Fruit fly (Drosophila melanogaster) whole organism, embryonic: ENCODE measurements around the gene CstF64.

Experiments
- Aef1 ChIP-seq: fragments of 200-800 bp; sonication (Bioruptor generic); IDR thresholded peaks from 3 replicates; pipeline ENCODE4 v1.3.6; 2022; ENCODE audit warnings: missing biosample characterization, missing genetic modification characterization
- Bdp1 ChIP-seq: fragments of 200-800 bp; sonication (Bioruptor generic); optimal IDR thresholded peaks from 3 replicates; lab custom pipeline; 2016; ENCODE audit warnings: missing biosample characterization, missing genetic modification characterization
- BtbVII ChIP-seq: fragments of 200-800 bp; sonication (Bioruptor generic); optimal IDR thresholded peaks from 3 replicates; lab custom pipeline; 2017; ENCODE audit warnings: missing biosample characterization, mild to moderate bottlenecking, missing genetic modification characterization
- CG11398 ChIP-seq: fragments of 200-800 bp; sonication (Bioruptor generic); optimal IDR thresholded peaks from 2 replicates; lab custom pipeline; 2016; ENCODE audit warnings: missing biosample characterization, missing genetic modification characterization
- CG11456 ChIP-seq: fragments of 200-800 bp; sonication (Bioruptor generic); IDR thresholded peaks from 3 replicates; pipeline ENCODE4 v1.3.6; 2022; ENCODE audit warnings: missing biosample characterization, missing genetic modification characterization
- CG11504 ChIP-seq: fragments of 200-800 bp; sonication (Bioruptor generic); optimal IDR thresholded peaks from 3 replicates; lab custom pipeline; 2019; ENCODE audit warnings: missing biosample characterization, mild to moderate bottlenecking, missing genetic modification characterization, moderate library complexity
- CG12391 ChIP-seq: fragments of 200-800 bp; sonication (Bioruptor generic); optimal IDR thresholded peaks from 3 replicates; lab custom pipeline; 2018; ENCODE audit warnings: missing biosample characterization, mild to moderate bottlenecking, missing genetic modification characterization, moderate library complexity
- CG15073 ChIP-seq: fragments of 200-800 bp; sonication (Bioruptor generic); optimal IDR thresholded peaks from 2 replicates; lab custom pipeline; 2016; ENCODE audit warnings: missing biosample characterization, missing genetic modification characterization
- CG16815 ChIP-seq: fragments of 200-800 bp; sonication (Bioruptor generic); optimal IDR thresholded peaks from 3 replicates; lab custom pipeline; 2017; ENCODE audit warnings: missing biosample characterization, mild to moderate bottlenecking, missing genetic modification characterization
- CG17328 ChIP-seq: fragments of 200-800 bp; sonication (Bioruptor generic); IDR thresholded peaks from 2 replicates; pipeline ENCODE4 v1.3.6; 2022; ENCODE audit warnings: missing biosample characterization, missing genetic modification characterization
- CG17385 ChIP-seq: fragments of 200-800 bp; sonication (Bioruptor generic); optimal IDR thresholded peaks from 3 replicates; lab custom pipeline; 2018; ENCODE audit warnings: missing biosample characterization, mild to moderate bottlenecking, missing genetic modification characterization
- CG18011 ChIP-seq: fragments of 200-800 bp; sonication (Bioruptor generic); optimal IDR thresholded peaks from 2 replicates; lab custom pipeline; 2017; ENCODE audit warnings: missing biosample characterization, missing genetic modification characterization, mild to moderate bottlenecking, moderate library complexity, missing genotype
- CG2712 ChIP-seq: fragments of 200-800 bp; optimal IDR thresholded peaks from 3 replicates; lab custom pipeline; 2019; ENCODE audit warnings: missing biosample characterization, mild to moderate bottlenecking, missing genetic modification characterization, moderate library complexity
- CG3407 ChIP-seq: fragments of 200-800 bp; sonication (Bioruptor generic); optimal IDR thresholded peaks from 2 replicates; lab custom pipeline; 2018; ENCODE audit warnings: missing biosample characterization, mild to moderate bottlenecking, missing genetic modification characterization
- CG3726 ChIP-seq: fragments of 200-800 bp; sonication (Bioruptor generic); IDR thresholded peaks from 3 replicates; pipeline ENCODE4, ENCODE4 v1.3.6; 2022; ENCODE audit warnings: missing biosample characterization, missing genetic modification characterization
- CG42726 ChIP-seq: fragments of 200-800 bp; sonication (Bioruptor generic); IDR thresholded peaks from 2 replicates; pipeline ENCODE4 v1.3.6; 2022; ENCODE audit warnings: missing biosample characterization, missing genetic modification characterization; ENCODE audit not compliant: partially characterized antibody
- CG43689 ChIP-seq: fragments of 200-800 bp; sonication (Bioruptor generic); IDR thresholded peaks from 2 replicates; pipeline ENCODE4 v1.3.6; 2022; ENCODE audit warnings: missing biosample characterization, missing genetic modification characterization
- CG4424 ChIP-seq: fragments of 200-800 bp; sonication (Bioruptor generic); optimal IDR thresholded peaks from 3 replicates; lab custom pipeline; 2016; ENCODE audit warnings: missing biosample characterization, missing genetic modification characterization
- CG4617 ChIP-seq: fragments of 200-800 bp; sonication (Bioruptor generic); optimal IDR thresholded peaks from 3 replicates; lab custom pipeline; 2016; ENCODE audit warnings: missing biosample characterization, missing genetic modification characterization, borderline replicate concordance
- CG5180 ChIP-seq: fragments of 200-800 bp; sonication (Bioruptor generic); optimal IDR thresholded peaks from 3 replicates; lab custom pipeline; 2017; ENCODE audit warnings: missing biosample characterization, missing genetic modification characterization, mild to moderate bottlenecking, moderate library complexity, missing genetic modification reagents
- CG6689 ChIP-seq: fragments of 200-800 bp; sonication (Bioruptor generic); IDR thresholded peaks from 2 replicates; pipeline ENCODE4 v1.3.6; 2022; ENCODE audit warnings: missing biosample characterization, missing genetic modification characterization
- CG6765 ChIP-seq: fragments of 200-800 bp; sonication (Bioruptor generic); optimal IDR thresholded peaks from 3 replicates; lab custom pipeline; 2017; ENCODE audit warnings: missing biosample characterization, mild to moderate bottlenecking, missing genetic modification characterization
- CG7357 ChIP-seq: fragments of 200-800 bp; sonication (Bioruptor generic); IDR thresholded peaks from 3 replicates; pipeline ENCODE4 v1.3.6; 2022; ENCODE audit warnings: missing biosample characterization, missing genetic modification characterization
- CG7372 ChIP-seq: fragments of 200-800 bp; sonication (Bioruptor generic); IDR thresholded peaks from 2 replicates; pipeline ENCODE4 v1.3.6; 2022; ENCODE audit warnings: missing biosample characterization, missing genetic modification characterization
- CG8944 ChIP-seq: fragments of 200-800 bp; sonication (Bioruptor generic); optimal IDR thresholded peaks from 3 replicates; lab custom pipeline; 2016; ENCODE audit warnings: missing biosample characterization, missing genetic modification characterization
- Camta ChIP-seq: fragments of 200-800 bp; sonication (Bioruptor generic); optimal IDR thresholded peaks from 2 replicates; lab custom pipeline; 2016; ENCODE audit warnings: missing biosample characterization, missing genetic modification characterization
- Doc2 ChIP-seq: fragments of 200-800 bp; sonication (Bioruptor generic); IDR thresholded peaks from 2 replicates; pipeline ENCODE4 v1.3.6; 2022; ENCODE audit warnings: missing biosample characterization, missing genetic modification characterization
- Dref ChIP-seq: fragments of 200-800 bp; sonication (Bioruptor generic); IDR thresholded peaks from 2 replicates; pipeline ENCODE4 v1.3.6; 2022; ENCODE audit warnings: missing biosample characterization, missing genetic modification characterization
- Ets97D ChIP-seq: fragments of 200-800 bp; sonication (Bioruptor generic); optimal IDR thresholded peaks from 3 replicates; lab custom pipeline; 2016; ENCODE audit warnings: missing biosample characterization, missing genetic modification characterization
- MBD-R2 ChIP-seq: fragments of 200-800 bp; sonication (Bioruptor generic); IDR thresholded peaks from 2 replicates; pipeline ENCODE4 v1.3.6; 2022; ENCODE audit warnings: missing biosample characterization, missing genetic modification characterization
- PHDP ChIP-seq: fragments of 200-800 bp; sonication (Bioruptor generic); optimal IDR thresholded peaks from 3 replicates; lab custom pipeline; 2018; ENCODE audit warnings: missing biosample characterization, mild to moderate bottlenecking, missing genetic modification characterization, moderate library complexity
- Spps ChIP-seq: fragments of 200-800 bp; sonication (Bioruptor generic); optimal IDR thresholded peaks from 2 replicates; lab custom pipeline; 2018; ENCODE audit warnings: missing biosample characterization, mild to moderate bottlenecking, missing genetic modification characterization
- Vsx1 ChIP-seq: fragments of 200-800 bp; sonication (Bioruptor generic); optimal IDR thresholded peaks from 2 replicates; lab custom pipeline; 2017; ENCODE audit warnings: missing biosample characterization, mild to moderate bottlenecking, missing genetic modification characterization, missing genetic modification reagents
- Xrp1 ChIP-seq: fragments of 200-800 bp; sonication (Bioruptor generic); IDR thresholded peaks from 2 replicates; pipeline ENCODE4 v1.3.6; 2022; ENCODE audit warnings: missing biosample characterization, missing genetic modification characterization
- ab ChIP-seq: fragments of 200-800 bp; sonication (Bioruptor generic); optimal IDR thresholded peaks from 2 replicates; lab custom pipeline; 2016; ENCODE audit warnings: missing biosample characterization, missing genetic modification characterization
- dpn ChIP-seq, 2 experiments: fragments of 200-800 bp; sonication (Bioruptor generic); optimal IDR thresholded peaks; 3 replicates each; lab custom pipeline; 2016; ENCODE audit warnings: missing biosample characterization in 2 of 2, missing genetic modification characterization in 2 of 2
- ewg ChIP-seq: fragments of 200-800 bp; sonication (Bioruptor generic); optimal IDR thresholded peaks from 3 replicates; lab custom pipeline; 2017; ENCODE audit warnings: mild to moderate bottlenecking, missing biosample characterization, missing genetic modification reagents, missing genetic modification characterization
- exex ChIP-seq: fragments of 200-800 bp; sonication (Bioruptor generic); optimal IDR thresholded peaks from 4 replicates; lab custom pipeline; 2018; ENCODE audit warnings: missing biosample characterization, mild to moderate bottlenecking, missing genetic modification characterization, moderate library complexity
- fd102C ChIP-seq: fragments of 200-800 bp; sonication (Bioruptor generic); optimal IDR thresholded peaks from 2 replicates; lab custom pipeline; 2018; ENCODE audit warnings: missing biosample characterization, mild to moderate bottlenecking, missing genetic modification characterization, moderate library complexity
- fd96Cb ChIP-seq: fragments of 200-800 bp; sonication (Bioruptor generic); optimal IDR thresholded peaks from 2 replicates; lab custom pipeline; 2018; ENCODE audit warnings: missing biosample characterization, mild to moderate bottlenecking, missing genetic modification characterization, moderate library complexity
- hkb ChIP-seq, 2 experiments: fragments of 200-800 bp in 1 of 2; fragments of >200 bp in 1 of 2; sonication (Bioruptor generic) in 1 of 2; IDR thresholded peaks in 1 of 2; optimal IDR thresholded peaks in 1 of 2; 2 replicates each; pipeline versions ENCODE4 v1.3.6 to Lab custom; 2017 to 2022; ENCODE audit warnings: missing biosample characterization in 1 of 2, missing genetic modification characterization in 1 of 2
- klu ChIP-seq: fragments of 200-800 bp; sonication (Bioruptor generic); IDR thresholded peaks from 2 replicates; pipeline ENCODE4 v1.3.6; 2022; ENCODE audit warnings: missing biosample characterization, missing genetic modification characterization
- mirr ChIP-seq: fragments of 200-800 bp; sonication (Bioruptor generic); optimal IDR thresholded peaks from 3 replicates; lab custom pipeline; 2018; ENCODE audit warnings: missing biosample characterization, mild to moderate bottlenecking, missing genetic modification characterization
- peb ChIP-seq: fragments of 200-800 bp; sonication (Bioruptor generic); IDR thresholded peaks from 2 replicates; pipeline ENCODE4 v1.3.6; 2022; ENCODE audit warnings: missing biosample characterization, missing genetic modification characterization
- sc ChIP-seq, 3 experiments: fragments of >200 bp in 2 of 3; fragments of 200-800 bp in 1 of 3; sonication (Bioruptor generic) in 1 of 3; optimal IDR thresholded peaks; 2 replicates in 2 of 3; 3 replicates in 1 of 3; lab custom pipeline; 2017; ENCODE audit warnings: mild to moderate bottlenecking in 1 of 3, missing biosample characterization in 1 of 3, missing genetic modification characterization in 1 of 3, missing genetic modification reagents in 1 of 3
- sim ChIP-seq: fragments of 200-800 bp; sonication (Bioruptor generic); IDR thresholded peaks from 2 replicates; pipeline ENCODE4 v1.3.6; 2022; ENCODE audit warnings: missing biosample characterization, missing genetic modification characterization
- stwl ChIP-seq: fragments of 200-800 bp; sonication (Bioruptor generic); optimal IDR thresholded peaks from 3 replicates; lab custom pipeline; 2018; ENCODE audit warnings: missing biosample characterization, mild to moderate bottlenecking, missing genetic modification characterization, moderate library complexity
- zfh2 ChIP-seq: fragments of 200-800 bp; sonication (Bioruptor generic); optimal IDR thresholded peaks from 2 replicates; lab custom pipeline; 2016; ENCODE audit warnings: missing biosample characterization, missing genetic modification characterization

The CstF64 gene

dm6 chr3R:18670441-18671111 is 11.2 kb downstream of the CstF64 start (continued):
- TF ChIP-seq Spps (tag; lab: Kevin White, UChicago) (no peak), Camta (GFP tag; lab: Kevin White, UChicago) (no peak), exex (no peak), Xrp1 (peak; percentile 44), mirr (no peak), CG6689 (GFP tag; lab: Robert Waterston, UW) (peak; percentile 27; the same call in 1 of the 2 replicates), CG42726 (no peak), sim (GFP tag; lab: Robert Waterston, UW) (no peak), ab (GFP tag; lab: Kevin White, UChicago) (no peak), fd102C (GFP tag; lab: Kevin White, UChicago) (no peak), CG2712 (tag; lab: Kevin White, UChicago) (peak; percentile 66), zfh2 (GFP tag; lab: Kevin White, UChicago) (peak; percentile 5), CG16815 (peak; percentile 6), CG5180 (GFP tag; lab: Kevin White, UChicago) (peak; percentile 14), CG4617 (GFP tag; lab: Kevin White, UChicago) (no peak), Doc2 (GFP tag; lab: Robert Waterston, UW) (no peak), CG3407 (GFP tag; lab: Kevin White, UChicago) (peak; percentile 29), CG8944 (no peak), sc (optimal IDR thresholded peaks at IDR 0.05; lab: Kevin White, UChicago) (no peak), sc (GFP tag; optimal IDR thresholded peaks at IDR 0.05; lab: Kevin White, UChicago) (peak; percentile 21), Dref (GFP tag; lab: Robert Waterston, UW) (no peak), peb (GFP tag; lab: Robert Waterston, UW) (0 out of 2 replicates have a peak, but pooled peaks have one; percentile 7), CG11504 (tag; lab: Kevin White, UChicago) (peak; percentile 58), BtbVII (GFP tag; lab: Kevin White, UChicago) (no peak), CG43689 (no peak), CG7357 (GFP tag; lab: Robert Waterston, UW) (peak; percentile 48; the same call in 1 of the 3 replicates), PHDP (peak; percentile 65), klu (GFP tag; lab: Robert Waterston, UW) (peak; percentile 20; the same call in 1 of the 2 replicates), CG3726 (GFP tag; lab: Robert Waterston, UW) (no peak), CG12391 (peak; percentile 67), CG11456 (GFP tag; lab: Robert Waterston, UW) (no peak), hkb (optimal IDR thresholded peaks at IDR 0.05; lab: Kevin White, UChicago) (no peak), hkb (GFP tag; IDR thresholded peaks at IDR 0.05; lab: Robert Waterston, UW) (peak; percentile 70; the same call in 1 of the 2 replicates), CG11398 (GFP tag; lab: Kevin White, UChicago) (no peak), CG7372 (GFP tag; lab: Robert Waterston, UW) (0 out of 2 replicates have a peak, but pooled peaks have one; percentile 32), CG17385 (GFP tag; lab: Kevin White, UChicago) (peak; percentile 40), CG4424 (GFP tag; lab: Kevin White, UChicago) (peak; percentile 38), Vsx1 (GFP tag; lab: Kevin White, UChicago) (peak; percentile 63), stwl (tag; lab: Kevin White, UChicago) (no peak), CG18011 (GFP tag; lab: Kevin White, UChicago) (no peak), dpn (GFP tag; optimal IDR thresholded peaks at IDR 0.05; lab: Kevin White, UChicago) (peak in 1 of 2 experiments; percentile 43), ewg (peak; percentile 43), Bdp1 (GFP tag; lab: Kevin White, UChicago) (no peak), MBD-R2 (GFP tag; lab: Robert Waterston, UW) (peak; percentile 29; the same call in 1 of the 2 replicates), Aef1 (GFP tag; lab: Robert Waterston, UW) (peak; percentile 29; the same call in 1 of the 3 replicates), Ets97D (no peak), CG17328 (GFP tag; lab: Robert Waterston, UW) (peak; percentile 47; the same call in 1 of the 2 replicates), CG15073 (GFP tag; lab: Kevin White, UChicago) (no peak), fd96Cb (tag; lab: Kevin White, UChicago) (peak; percentile 54), CG6765 (GFP tag; lab: Kevin White, UChicago) (peak; percentile 8)
